Worm (Caenorhabditis elegans) whole organism, L4 larva: ENCODE data around the gene skpo-1.

Experiments used
- dve-1 ChIP-seq: sonication (generic microtip); optimal IDR thresholded peaks from 2 replicates; lab custom pipeline; 2017; ENCODE audit warnings: antibody characterized with exemption, mild to moderate bottlenecking, missing genetic modification characterization, missing compliant biosample characterization; ENCODE audit not compliant: insufficient read depth
- lin-15B ChIP-seq: fragments of 150-350 bp; sonication (generic microtip); optimal IDR thresholded peaks from 3 replicates; lab custom pipeline; 2014; ENCODE audit warnings: missing biosample characterization, missing genetic modification characterization
- saeg-2 ChIP-seq: fragments of 200-800 bp; sonication (Bioruptor generic); IDR thresholded peaks from 2 replicates; pipeline ENCODE4 v1.3.6; 2022; ENCODE audit warnings: missing genetic modification reagents, missing genetic modification characterization, missing compliant biosample characterization
- snpc-4 ChIP-seq: fragments of 150-350 bp; optimal IDR thresholded peaks from 2 replicates; lab custom pipeline; 2014; ENCODE audit warnings: missing biosample characterization, missing genetic modification characterization
- unc-130 ChIP-seq: sonication (generic microtip); optimal IDR thresholded peaks from 2 replicates; lab custom pipeline; 2016; ENCODE audit warnings: missing genetic modification reagents, missing genetic modification characterization, missing compliant biosample characterization
- unc-39 ChIP-seq: sonication (generic microtip); optimal IDR thresholded peaks from 2 replicates; lab custom pipeline; 2017; ENCODE audit warnings: missing biosample characterization, missing genetic modification characterization
- vab-7 ChIP-seq: fragments of 200-800 bp; sonication (Bioruptor generic); IDR thresholded peaks from 2 replicates; pipeline ENCODE4 v1.3.6; 2022; ENCODE audit warnings: missing genetic modification reagents, missing genetic modification characterization, missing compliant biosample characterization
- zag-1 ChIP-seq: fragments of 150-350 bp; optimal IDR thresholded peaks from 2 replicates; lab custom pipeline; 2014; ENCODE audit warnings: missing biosample characterization, missing genetic modification characterization

DNA sequence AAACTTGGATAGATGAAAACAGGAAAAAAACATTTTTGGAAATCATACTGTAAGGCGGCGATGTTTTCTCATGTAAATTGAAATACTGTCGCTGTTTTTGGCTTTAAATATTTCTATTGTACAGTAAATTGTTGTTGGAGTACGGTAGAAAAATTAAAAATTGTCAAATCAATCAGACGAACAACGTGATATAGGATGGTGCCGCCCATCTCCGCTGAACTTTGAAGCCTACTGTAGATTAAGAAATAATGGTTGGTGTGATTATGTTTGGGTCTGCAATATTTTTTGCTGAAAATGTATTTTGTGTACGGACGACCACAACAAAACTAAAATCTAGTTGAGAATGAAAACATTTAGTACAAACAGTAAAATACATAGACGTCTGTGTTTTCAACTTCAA is 19.1 kb downstream of the skpo-1 start:
- TF ChIP-seq zag-1 (tag; lab: Kevin White, UChicago) (no peak), snpc-4 (no peak), vab-7 (no peak), unc-130 (GFP tag; lab: Kevin White, UChicago) (no peak), saeg-2 (GFP tag; lab: Robert Waterston, UW) (no peak), lin-15B (tag; lab: Kevin White, UChicago) (no peak), unc-39 (tag; lab: Kevin White, UChicago) (no peak), dve-1 (no peak)
